Worm (Caenorhabditis elegans): ENCODE results near the gene K10B2.4.

DNA sequence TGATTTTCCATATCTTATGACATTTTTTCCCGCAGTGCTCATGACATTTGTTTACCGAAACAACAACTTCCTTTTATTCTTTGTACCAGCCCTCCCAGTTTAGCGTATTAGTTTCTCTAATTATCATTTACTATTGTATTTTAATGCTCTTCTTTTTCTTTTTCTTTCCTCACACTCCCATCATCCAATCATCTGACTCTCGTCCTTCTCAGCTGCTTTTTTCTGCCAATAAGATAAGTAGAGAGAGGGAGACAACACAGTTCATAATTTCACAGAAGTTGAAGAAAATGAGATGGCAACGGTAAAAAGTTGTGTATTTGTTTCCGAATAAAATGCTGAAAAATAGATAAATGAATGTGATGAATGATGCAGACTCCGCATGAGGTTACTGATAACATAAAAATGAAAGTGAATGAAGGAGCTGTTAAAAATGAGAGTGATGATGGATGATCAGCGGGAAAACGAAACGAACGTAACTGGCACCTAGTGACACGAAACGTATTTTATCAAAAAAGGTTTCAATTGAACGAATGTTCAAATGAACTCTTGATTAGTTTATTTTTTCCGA is 16.7 kb upstream of the K10B2.4 start:
- TF ChIP-seq hrde-1 (tag; optimal IDR thresholded peaks at IDR 0.05; ENCODE audit: borderline replicate concordance) (no peak), bed-1 (GFP tag; IDR thresholded peaks at IDR 0.05) (no peak)
